Worm (Caenorhabditis elegans): ENCODE data around the gene F28F5.4.

DNA sequence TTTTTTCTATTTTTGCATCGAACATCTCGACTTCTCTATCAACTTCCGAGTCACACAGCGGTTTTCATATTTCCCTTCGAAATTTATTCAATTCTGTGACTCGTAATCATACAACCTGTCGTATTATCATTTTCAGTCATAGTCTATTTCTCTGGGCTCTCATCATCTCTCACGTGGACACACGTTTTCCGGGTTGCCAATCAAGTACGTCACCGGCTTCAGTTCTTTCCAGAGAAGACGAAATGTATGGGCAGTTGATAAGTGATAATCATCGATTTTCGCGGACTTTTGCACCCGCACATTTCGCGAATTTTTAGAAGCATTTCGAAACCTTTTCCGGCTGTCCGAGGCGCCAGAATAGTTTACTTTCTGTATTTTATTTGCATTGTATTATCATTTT lies 33.4 kb upstream of the F28F5.4 start, which contains the start of gene srv-1:
- peak; percentile 83 for TF ChIP-seq fos-1 (tag; optimal IDR thresholded peaks at IDR 0.05)
- TF ChIP-seq elt-3 (tag; optimal IDR thresholded peaks at IDR 0.05): no peak
- no peak for TF ChIP-seq ZK546.5 (tag; optimal IDR thresholded peaks at IDR 0.05)
- TF ChIP-seq nhr-237 (tag; optimal IDR thresholded peaks at IDR 0.05): no peak

Measured in whole organism, L2 larva.